Fruit fly (Drosophila melanogaster): Measurements from ENCODE around the gene hoe2.

Gene hoe2

DNA sequence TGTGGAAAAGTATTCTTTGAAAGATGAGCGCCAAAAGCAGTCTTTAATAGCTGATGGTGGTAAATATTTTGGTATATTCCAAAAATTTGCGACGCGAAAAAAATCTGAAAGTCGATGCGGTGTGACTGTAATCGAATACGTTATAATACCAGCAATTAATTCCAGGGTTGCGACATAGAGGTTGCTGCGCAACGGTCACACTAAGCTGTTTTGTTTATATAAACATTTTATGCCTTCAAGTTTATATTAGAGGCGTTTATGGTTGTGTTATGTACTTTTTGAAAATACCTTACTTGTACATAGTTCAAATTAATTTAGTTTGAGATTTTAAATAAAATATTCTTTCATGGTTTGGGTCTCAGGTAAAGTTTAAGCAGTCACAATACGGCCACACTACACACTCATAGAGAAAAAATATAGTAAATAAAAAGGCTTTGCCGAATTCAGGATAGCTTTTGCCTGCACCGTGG, 35.1 kb upstream of the hoe2 start, which contains the start of gene CG14043 (continued):
- TF ChIP-seq Eip74EF (GFP tag; optimal IDR thresholded peaks at IDR 0.05), result no peak
- no peak for TF ChIP-seq ac (GFP tag; optimal IDR thresholded peaks at IDR 0.05)
- peak; percentile 3 for TF ChIP-seq Hr3 (GFP tag; optimal IDR thresholded peaks at IDR 0.05)
- TF ChIP-seq lab (GFP tag; optimal IDR thresholded peaks at IDR 0.05), result no peak
- TF ChIP-seq CG5245 (GFP tag; optimal IDR thresholded peaks at IDR 0.05), result no peak
- no peak for TF ChIP-seq fru (optimal IDR thresholded peaks at IDR 0.05)
- TF ChIP-seq Mes4 (GFP tag; optimal IDR thresholded peaks at IDR 0.05), result no peak
- TF ChIP-seq Gsc (GFP tag; IDR thresholded peaks at IDR 0.05), result no peak
- TF ChIP-seq CG13296 (GFP tag; optimal IDR thresholded peaks at IDR 0.05), result no peak
- no peak for TF ChIP-seq CG3407 (GFP tag; optimal IDR thresholded peaks at IDR 0.05)
- TF ChIP-seq ato (GFP tag; IDR thresholded peaks at IDR 0.05; ENCODE audit: partially characterized antibody), result no peak
- no peak for TF ChIP-seq salm (tag; optimal IDR thresholded peaks at IDR 0.05)
- peak; percentile 63 for TF ChIP-seq CHES-1-like (GFP tag; optimal IDR thresholded peaks at IDR 0.05)
- TF ChIP-seq crc (GFP tag; optimal IDR thresholded peaks at IDR 0.05), result no peak
- TF ChIP-seq CG17568 (GFP tag; optimal IDR thresholded peaks at IDR 0.05), result no peak
- TF ChIP-seq lmd (GFP tag; IDR thresholded peaks at IDR 0.05), result no peak
- no peak for TF ChIP-seq Dfd (GFP tag; optimal IDR thresholded peaks at IDR 0.05)
- TF ChIP-seq otp (GFP tag; IDR thresholded peaks at IDR 0.05), result no peak
- no peak for TF ChIP-seq CG7357 (GFP tag; IDR thresholded peaks at IDR 0.05)
- TF ChIP-seq gfzf (GFP tag; optimal IDR thresholded peaks at IDR 0.05), result peak; percentile 98
- no peak for TF ChIP-seq chm (GFP tag; IDR thresholded peaks at IDR 0.05)
- no peak for TF ChIP-seq wek (GFP tag; optimal IDR thresholded peaks at IDR 0.05)
- TF ChIP-seq az2 (GFP tag; optimal IDR thresholded peaks at IDR 0.05), result no peak
- no peak for TF ChIP-seq fd64A (GFP tag; optimal IDR thresholded peaks at IDR 0.05)
- TF ChIP-seq ash1 (GFP tag; optimal IDR thresholded peaks at IDR 0.05), result no peak
- TF ChIP-seq repo (GFP tag; optimal IDR thresholded peaks at IDR 0.05), result no peak
- TF ChIP-seq D19B (GFP tag; optimal IDR thresholded peaks at IDR 0.05), result no peak
- no peak for TF ChIP-seq bab2 (GFP tag; optimal IDR thresholded peaks at IDR 0.05)
- TF ChIP-seq Hmx (GFP tag; optimal IDR thresholded peaks at IDR 0.05), result no peak
- peak; percentile 58 for TF ChIP-seq CG2120 (GFP tag; optimal IDR thresholded peaks at IDR 0.05)
- TF ChIP-seq CG3995 (GFP tag; optimal IDR thresholded peaks at IDR 0.05), result peak; percentile 0
- TF ChIP-seq B-H1 (GFP tag; IDR thresholded peaks at IDR 0.05), result no peak
- no peak for TF ChIP-seq emc (GFP tag; optimal IDR thresholded peaks at IDR 0.05)
- TF ChIP-seq ssp (GFP tag; IDR thresholded peaks at IDR 0.05), result no peak
- TF ChIP-seq zf30C (GFP tag; optimal IDR thresholded peaks at IDR 0.05), result no peak
- no peak for TF ChIP-seq CG42726 (GFP tag; IDR thresholded peaks at IDR 0.05; ENCODE audit: partially characterized antibody)
- no peak for TF ChIP-seq Abd-B (GFP tag; optimal IDR thresholded peaks at IDR 0.05)
- no peak for TF ChIP-seq sens-2 (GFP tag; IDR thresholded peaks at IDR 0.05)
- no peak for TF ChIP-seq CG4328 (GFP tag; optimal IDR thresholded peaks at IDR 0.05)
- TF ChIP-seq CG10543 (GFP tag; optimal IDR thresholded peaks at IDR 0.05), result no peak
- no peak for TF ChIP-seq Hr78 (GFP tag; optimal IDR thresholded peaks at IDR 0.05)
- TF ChIP-seq CG11560 (tag; IDR thresholded peaks at IDR 0.05), result peak; percentile 32; the same call in 1 of the 3 replicates
- no peak for TF ChIP-seq tx (GFP tag; optimal IDR thresholded peaks at IDR 0.05)
- no peak for TF ChIP-seq esg (GFP tag; conservative IDR thresholded peaks at IDR 0.05)
- no peak for TF ChIP-seq Stat92E (GFP tag; optimal IDR thresholded peaks at IDR 0.05)
- TF ChIP-seq CG12299 (tag; optimal IDR thresholded peaks at IDR 0.05), result no peak
- no peak for TF ChIP-seq Opbp (GFP tag; IDR thresholded peaks at IDR 0.05; ENCODE audit: partially characterized antibody)
- no peak for TF ChIP-seq Gug (GFP tag; IDR thresholded peaks at IDR 0.05)
- peak; percentile 59 for TF ChIP-seq BEAF-32 (GFP tag; optimal IDR thresholded peaks at IDR 0.05)
- peak; percentile 1 for TF ChIP-seq CG8290 (GFP tag; optimal IDR thresholded peaks at IDR 0.05)
- no peak for TF ChIP-seq CG8290 (tag; optimal IDR thresholded peaks at IDR 0.05)

All from whole organism, embryonic.